Fruit fly (Drosophila melanogaster): ENCODE measurements around the gene CG10184.

Gene CG10184

DNA sequence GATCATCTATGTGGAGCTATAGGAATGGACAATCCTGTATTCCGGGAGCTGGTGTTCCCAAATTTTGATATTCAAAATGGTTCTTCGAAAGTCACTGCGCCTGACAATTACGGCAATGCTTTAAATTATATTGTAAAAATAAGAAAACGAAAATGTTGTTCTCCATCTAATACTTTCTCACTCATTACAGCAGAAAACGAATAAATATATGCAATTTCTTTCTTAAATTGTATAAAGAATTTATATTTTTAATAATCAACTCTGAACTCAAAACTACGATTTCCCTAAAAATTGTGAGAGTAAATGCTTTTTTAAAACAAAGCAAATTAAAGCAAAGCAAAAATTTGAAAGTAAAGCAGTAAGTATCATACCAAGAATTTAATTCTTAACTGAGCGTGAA is 48.5 kb downstream of the CG10184 start, which contains the start of gene CG10164:
Gene CG10164, minus strand, starts transcription at position 101 of the 400 bp plus-strand sequence.
- no peak for TF ChIP-seq CG31627 (GFP tag; optimal IDR thresholded peaks at IDR 0.05)
- TF ChIP-seq Hr38 (GFP tag; optimal IDR thresholded peaks at IDR 0.05) = no peak
- no peak for TF ChIP-seq achi (GFP tag; optimal IDR thresholded peaks at IDR 0.05)
- no peak for TF ChIP-seq lz (GFP tag; optimal IDR thresholded peaks at IDR 0.05)
- no peak for TF ChIP-seq acj6 (GFP tag; optimal IDR thresholded peaks at IDR 0.05)

All from whole organism, prepupa.